Worm (Caenorhabditis elegans) whole organism, young adult: ENCODE measurements around the gene srh-295.

ENCODE experiments used
- B0261.1 ChIP-seq: sonication (generic microtip); optimal IDR thresholded peaks from 2 replicates; lab custom pipeline; 2016; ENCODE audit warnings: mild to moderate bottlenecking, missing genetic modification characterization, moderate library complexity, missing compliant biosample characterization
- B0336.3 ChIP-seq: fragments of 200-800 bp; sonication (Bioruptor generic); IDR thresholded peaks from 2 replicates; pipeline ENCODE4 v1.3.6; 2022; ENCODE audit warnings: missing genetic modification characterization, missing compliant biosample characterization
- C06A6.2 ChIP-seq: fragments of 200-800 bp; sonication (Bioruptor generic); conservative IDR thresholded peaks from 2 replicates; pipeline ENCODE4 v1.3.6; 2022; ENCODE audit warnings: missing genetic modification characterization, missing compliant biosample characterization
- F10E7.11 ChIP-seq: sonication (generic microtip); optimal IDR thresholded peaks from 2 replicates; lab custom pipeline; 2017; ENCODE audit warnings: mild to moderate bottlenecking, missing genetic modification characterization, moderate library complexity, missing compliant biosample characterization
- F49E8.2 ChIP-seq: sonication (generic microtip); optimal IDR thresholded peaks from 3 replicates; lab custom pipeline; 2017; ENCODE audit warnings: missing genetic modification characterization, mild to moderate bottlenecking, missing compliant biosample characterization, antibody characterized with exemption, moderate library complexity; ENCODE audit not compliant: insufficient read depth
- F57A8.1 ChIP-seq: fragments of 200-800 bp; sonication (Bioruptor generic); optimal IDR thresholded peaks from 2 replicates; lab custom pipeline; 2018; ENCODE audit warnings: mild to moderate bottlenecking, missing genetic modification characterization, moderate library complexity, missing compliant biosample characterization
- F57C9.4 ChIP-seq: sonication (generic microtip); optimal IDR thresholded peaks from 2 replicates; lab custom pipeline; 2017; ENCODE audit warnings: mild to moderate bottlenecking, missing genetic modification characterization, missing compliant biosample characterization
- K12H6.12 ChIP-seq: fragments of 200-800 bp; sonication (Bioruptor generic); optimal IDR thresholded peaks from 2 replicates; lab custom pipeline; 2018; ENCODE audit warnings: mild to moderate bottlenecking, missing genetic modification characterization, missing compliant biosample characterization
- T26A5.8 ChIP-seq: sonication (generic microtip); optimal IDR thresholded peaks from 2 replicates; lab custom pipeline; 2016; ENCODE audit warnings: missing genetic modification characterization, missing compliant biosample characterization
- Y79H2A.3 ChIP-seq: fragments of 200-800 bp; sonication (Bioruptor generic); conservative IDR thresholded peaks from 2 replicates; pipeline ENCODE4 v1.3.6; 2022; ENCODE audit warnings: missing genetic modification reagents, missing genetic modification characterization, missing compliant biosample characterization
- Y95B8A.8 ChIP-seq: fragments of 200-800 bp; sonication (Bioruptor generic); IDR thresholded peaks from 2 replicates; pipeline ENCODE4 v1.3.6; 2022; ENCODE audit warnings: missing genetic modification reagents, missing genetic modification characterization, missing compliant biosample characterization
- attf-6 ChIP-seq: fragments of 200-800 bp; sonication (Bioruptor generic); IDR thresholded peaks from 2 replicates; pipeline ENCODE4 v1.3.6; 2022; ENCODE audit warnings: missing genetic modification reagents, missing genetic modification characterization, missing compliant biosample characterization
- bed-1 ChIP-seq: fragments of 200-800 bp; sonication (Bioruptor generic); IDR thresholded peaks from 2 replicates; pipeline ENCODE4 v1.3.6; 2022; ENCODE audit warnings: missing genetic modification reagents, missing genetic modification characterization, missing compliant biosample characterization
- bed-2 ChIP-seq: fragments of 200-800 bp; sonication (Bioruptor generic); IDR thresholded peaks from 2 replicates; pipeline ENCODE4 v1.3.6; 2022; ENCODE audit warnings: missing genetic modification reagents, missing genetic modification characterization, missing compliant biosample characterization
- ceh-27 ChIP-seq: fragments of 200-800 bp; sonication (Bioruptor generic); optimal IDR thresholded peaks from 2 replicates; lab custom pipeline; 2018; ENCODE audit warnings: mild to moderate bottlenecking, missing genetic modification characterization, moderate library complexity, missing compliant biosample characterization
- ceh-91 ChIP-seq: fragments of 200-800 bp; sonication (Bioruptor generic); IDR thresholded peaks from 2 replicates; pipeline ENCODE4 v1.3.6; 2022; ENCODE audit warnings: missing genetic modification reagents, missing genetic modification characterization, missing compliant biosample characterization
- die-1 ChIP-seq: sonication (generic microtip); optimal IDR thresholded peaks from 2 replicates; lab custom pipeline; 2016; ENCODE audit warnings: missing genotype, mild to moderate bottlenecking, missing genetic modification characterization, missing compliant biosample characterization
- dox-1 ChIP-seq: fragments of 200-800 bp; sonication (Bioruptor generic); IDR thresholded peaks from 2 replicates; pipeline ENCODE4 v1.3.6; 2022; ENCODE audit warnings: missing genetic modification reagents, missing genetic modification characterization, missing compliant biosample characterization
- dpl-1 ChIP-seq: fragments of 150-350 bp; optimal IDR thresholded peaks from 2 replicates; lab custom pipeline; 2014; ENCODE audit warnings: missing biosample characterization, missing genetic modification reagents, missing genetic modification characterization
- egl-18 ChIP-seq: fragments of 200-800 bp; sonication (Bioruptor generic); IDR thresholded peaks from 2 replicates; pipeline ENCODE4 v1.3.6; 2022; ENCODE audit warnings: missing genetic modification reagents, missing genetic modification characterization, missing compliant biosample characterization
- egl-44 ChIP-seq: fragments of 200-800 bp; sonication (Bioruptor generic); IDR thresholded peaks from 2 replicates; pipeline ENCODE4 v1.3.6; 2022; ENCODE audit warnings: missing genetic modification reagents, missing genetic modification characterization, missing compliant biosample characterization
- hmg-1.2 ChIP-seq: fragments of 200-800 bp; sonication (Bioruptor generic); IDR thresholded peaks from 2 replicates; pipeline ENCODE4 v1.3.6; 2022; ENCODE audit warnings: missing genetic modification reagents, missing genetic modification characterization, missing compliant biosample characterization
- lag-1 ChIP-seq: fragments of 200-800 bp; sonication (Bioruptor generic); IDR thresholded peaks from 2 replicates; pipeline ENCODE4 v1.3.6; 2022; ENCODE audit warnings: missing genetic modification reagents, missing genetic modification characterization, missing compliant biosample characterization
- lin-35 ChIP-seq, 3 experiments: fragments of 150-350 bp in 2 of 3; sonication (generic microtip) in 1 of 3; optimal IDR thresholded peaks; 2 replicates each; lab custom pipeline; 2014 to 2018; ENCODE audit warnings: missing biosample characterization in 3 of 3, missing genetic modification characterization in 3 of 3, missing genetic modification reagents in 3 of 3
- lin-54 ChIP-seq: fragments of 200-800 bp; sonication (Bioruptor generic); optimal IDR thresholded peaks from 2 replicates; lab custom pipeline; 2018; ENCODE audit warnings: mild to moderate bottlenecking, missing genetic modification characterization, missing compliant biosample characterization
- lsl-1 ChIP-seq: fragments of 200-800 bp; sonication (Bioruptor generic); optimal IDR thresholded peaks from 2 replicates; lab custom pipeline; 2018; ENCODE audit warnings: mild to moderate bottlenecking, missing genetic modification characterization, moderate library complexity, missing compliant biosample characterization
- madf-3 ChIP-seq: fragments of 200-800 bp; sonication (Bioruptor generic); IDR thresholded peaks from 2 replicates; pipeline ENCODE4 v1.3.6; 2022; ENCODE audit warnings: missing genetic modification reagents, missing genetic modification characterization, missing compliant biosample characterization
- madf-6 ChIP-seq: fragments of 200-800 bp; sonication (Bioruptor generic); IDR thresholded peaks from 2 replicates; pipeline ENCODE4 v1.3.6; 2022; ENCODE audit warnings: missing genetic modification reagents, missing genetic modification characterization, missing compliant biosample characterization
- mes-4 ChIP-seq: sonication (generic microtip); optimal IDR thresholded peaks from 2 replicates; lab custom pipeline; 2016; ENCODE audit warnings: missing genotype, missing genetic modification characterization, missing compliant biosample characterization
- mxl-1 ChIP-seq: sonication (generic microtip); optimal IDR thresholded peaks from 2 replicates; lab custom pipeline; 2016; ENCODE audit warnings: missing genetic modification characterization, missing compliant biosample characterization
- nfya-2 ChIP-seq: fragments of 200-800 bp; sonication (Bioruptor generic); IDR thresholded peaks from 2 replicates; pipeline ENCODE4 v1.3.6; 2022; ENCODE audit warnings: missing genetic modification reagents, missing genetic modification characterization, missing compliant biosample characterization
- nhr-80 ChIP-seq: sonication (generic microtip); optimal IDR thresholded peaks from 2 replicates; lab custom pipeline; 2016; ENCODE audit warnings: missing genetic modification characterization, missing compliant biosample characterization
- sdz-38 ChIP-seq: sonication (generic microtip); optimal IDR thresholded peaks from 2 replicates; lab custom pipeline; 2016; ENCODE audit warnings: missing genotype, missing genetic modification characterization, missing compliant biosample characterization
- snpc-3.4 ChIP-seq: sonication (generic microtip); optimal IDR thresholded peaks from 2 replicates; lab custom pipeline; 2017; ENCODE audit warnings: missing genetic modification characterization, mild to moderate bottlenecking, missing compliant biosample characterization, antibody characterized with exemption, moderate library complexity, missing genotype, missing genetic modification reagents
- xnd-1 ChIP-seq: sonication (generic microtip); optimal IDR thresholded peaks from 2 replicates; lab custom pipeline; 2016; ENCODE audit warnings: missing genotype, missing genetic modification reagents, missing genetic modification characterization, missing compliant biosample characterization
- zfh-2 ChIP-seq: fragments of 200-800 bp; sonication (Bioruptor generic); conservative IDR thresholded peaks from 2 replicates; pipeline ENCODE4 v1.3.6; 2022; ENCODE audit warnings: missing genetic modification reagents, missing genetic modification characterization, missing compliant biosample characterization
- ztf-22 ChIP-seq: fragments of 200-800 bp; sonication (Bioruptor generic); optimal IDR thresholded peaks from 2 replicates; lab custom pipeline; 2018; ENCODE audit warnings: mild to moderate bottlenecking, missing genetic modification characterization, moderate library complexity, missing compliant biosample characterization
- ztf-28 ChIP-seq: fragments of 200-800 bp; sonication (Bioruptor generic); IDR thresholded peaks from 2 replicates; pipeline ENCODE4 v1.3.6; 2022; ENCODE audit warnings: missing genetic modification reagents, missing genetic modification characterization, missing compliant biosample characterization
- ztf-6 ChIP-seq: fragments of 200-800 bp; sonication (Bioruptor generic); IDR thresholded peaks from 2 replicates; pipeline ENCODE4 v1.3.6; 2022; ENCODE audit warnings: missing genetic modification reagents, missing genetic modification characterization, missing compliant biosample characterization

srh-295 gene

DNA sequence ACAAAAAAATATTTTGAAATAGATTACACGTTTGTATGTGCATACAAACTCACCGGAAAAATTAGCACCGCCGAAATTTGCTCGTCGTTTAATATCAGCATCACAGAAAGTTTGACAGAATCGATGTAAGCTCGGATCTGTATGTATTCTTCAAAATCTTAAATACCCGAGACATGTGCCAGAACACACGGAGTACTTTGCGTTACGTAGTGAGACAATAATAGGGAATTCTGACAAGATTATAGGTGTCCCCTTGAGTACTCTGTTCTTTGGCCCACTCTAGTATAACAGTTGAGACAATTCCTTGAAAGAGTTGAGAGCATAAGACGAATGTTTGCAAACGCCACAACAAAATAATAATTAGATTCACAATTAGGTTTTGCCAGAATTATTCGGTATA lies 26.8 kb upstream of the srh-295 start, which contains the start of gene srx-48:
Gene srx-48, minus strand, starts transcription at position 101 of the 400 bp plus-strand sequence.
- TF ChIP-seq F57A8.1 (GFP tag; lab: Kevin White, UChicago): no peak
- no peak for TF ChIP-seq C06A6.2 (GFP tag; lab: Robert Waterston, UW)
- no peak for TF ChIP-seq sdz-38 (tag; lab: Kevin White, UChicago)
- TF ChIP-seq T26A5.8 (tag; lab: Kevin White, UChicago): no peak
- no peak for TF ChIP-seq madf-6 (GFP tag; lab: Robert Waterston, UW)
- TF ChIP-seq snpc-3.4 (tag; lab: Kevin White, UChicago): no peak
- no peak for TF ChIP-seq xnd-1
- no peak for TF ChIP-seq ztf-22 (GFP tag; lab: Kevin White, UChicago)
- TF ChIP-seq egl-44 (GFP tag; lab: Robert Waterston, UW): no peak
- TF ChIP-seq attf-6 (GFP tag; lab: Robert Waterston, UW): no peak
- TF ChIP-seq die-1 (tag; lab: Kevin White, UChicago): no peak
- no peak for TF ChIP-seq madf-3 (GFP tag; lab: Robert Waterston, UW)
- TF ChIP-seq K12H6.12 (tag; lab: Kevin White, UChicago): no peak
- no peak for TF ChIP-seq ztf-28 (GFP tag; lab: Robert Waterston, UW)
- TF ChIP-seq, all 124 proteins: peak for 0

DNA sequence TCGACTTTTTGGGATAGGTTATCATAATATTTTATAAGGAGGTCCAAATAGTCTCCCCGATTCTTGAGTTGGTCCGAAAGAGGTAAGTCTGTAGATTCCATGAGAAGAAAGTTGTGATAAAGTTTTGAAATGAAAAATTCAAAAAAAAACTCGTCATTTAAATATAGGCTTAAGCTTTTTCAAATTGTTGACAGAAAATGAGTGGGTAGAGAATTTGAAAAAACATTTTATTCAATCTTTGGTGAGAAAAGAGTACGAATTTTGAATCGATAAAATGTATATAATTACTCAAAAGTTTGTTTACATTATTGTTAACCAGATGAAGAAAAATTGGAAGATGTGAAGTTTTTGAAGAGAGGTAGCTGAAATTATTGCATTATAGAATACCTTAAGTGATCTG lies 24.9 kb upstream of the srh-295 start, which contains the start of gene T26H8.5:
Gene T26H8.5, minus strand, starts transcription at position 101 of the 400 bp plus-strand sequence.
- TF ChIP-seq dpl-1 (GFP tag; lab: Kevin White, UChicago) (no peak), hmg-1.2 (GFP tag; lab: Robert Waterston, UW) (no peak), dox-1 (GFP tag; lab: Robert Waterston, UW) (no peak), B0336.3 (no peak), xnd-1 (no peak), nfya-2 (GFP tag; lab: Robert Waterston, UW) (no peak)

DNA sequence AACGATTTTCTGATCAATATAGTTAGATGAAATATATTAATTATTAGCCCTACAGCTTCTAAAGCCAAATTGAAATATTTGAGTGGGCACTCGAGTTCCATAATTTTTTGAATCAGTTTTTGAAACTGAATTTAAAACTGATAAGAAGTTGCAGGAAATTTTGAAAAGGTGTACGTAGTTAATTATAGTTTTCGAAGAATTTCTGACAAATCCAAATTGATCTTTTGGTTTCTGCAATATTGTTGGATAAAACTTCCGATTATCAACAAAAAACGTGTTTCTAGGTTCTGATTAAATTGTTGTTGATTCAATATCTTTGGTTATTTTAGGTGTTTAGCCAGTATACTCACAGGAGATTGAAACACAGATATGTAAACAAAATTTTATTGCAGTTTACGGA lies 23.7 kb upstream of the srh-295 start, which contains the start of gene T26H8.4:
Gene T26H8.4, minus strand, starts transcription at position 101 of the 400 bp plus-strand sequence.
- no peak for TF ChIP-seq ceh-91 (GFP tag; lab: Robert Waterston, UW)
- TF ChIP-seq ztf-6 (GFP tag; lab: Robert Waterston, UW): no peak
- TF ChIP-seq Y95B8A.8 (GFP tag; lab: Robert Waterston, UW): no peak
- TF ChIP-seq bed-1 (GFP tag; lab: Robert Waterston, UW): no peak
- no peak for TF ChIP-seq bed-2 (GFP tag; lab: Robert Waterston, UW)
- no peak for TF ChIP-seq lin-35 (GFP tag; optimal IDR thresholded peaks at IDR 0.05; lab: Kevin White, UChicago)
- no peak for TF ChIP-seq zfh-2 (GFP tag; lab: Robert Waterston, UW)
- no peak for TF ChIP-seq nhr-80 (tag; lab: Kevin White, UChicago)

DNA sequence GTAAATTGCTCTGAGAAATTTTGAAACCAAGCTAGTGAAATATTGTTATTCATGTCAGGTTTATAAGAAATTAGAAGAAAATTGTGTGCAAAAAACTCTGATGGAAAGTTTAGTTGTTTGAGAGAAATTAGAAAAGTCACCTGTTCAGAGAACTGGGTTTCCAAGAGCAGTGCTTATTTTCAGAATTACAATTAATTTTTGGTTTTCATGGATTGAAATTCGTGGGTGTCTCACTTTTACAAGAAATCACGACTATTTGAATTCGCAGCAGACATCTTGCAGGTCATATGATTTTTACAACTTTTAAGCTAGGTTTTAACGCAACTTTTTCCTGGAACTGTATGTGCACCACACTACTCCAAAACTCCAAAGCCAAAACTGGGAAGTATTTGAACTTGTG lies 21.4 kb upstream of the srh-295 start, which contains the start of gene srz-10:
Gene srz-10, minus strand, starts transcription at position 88 of the 400 bp plus-strand sequence.
- no peak for TF ChIP-seq mes-4 (tag; lab: Kevin White, UChicago)
- no peak for TF ChIP-seq F57C9.4 (tag; lab: Kevin White, UChicago)
- no peak for TF ChIP-seq egl-18 (GFP tag; lab: Robert Waterston, UW)
- TF ChIP-seq madf-3 (GFP tag; lab: Robert Waterston, UW): no peak
- TF ChIP-seq lin-54 (GFP tag; lab: Kevin White, UChicago): no peak
- no peak for TF ChIP-seq lag-1 (GFP tag; lab: Robert Waterston, UW)
- no peak for TF ChIP-seq B0261.1 (tag; lab: Kevin White, UChicago)
- no peak for TF ChIP-seq Y79H2A.3 (GFP tag; lab: Robert Waterston, UW)
- TF ChIP-seq F49E8.2: no peak
- no peak for TF ChIP-seq mxl-1
- TF ChIP-seq lsl-1 (GFP tag; lab: Kevin White, UChicago): no peak
- no peak for TF ChIP-seq F10E7.11 (tag; lab: Kevin White, UChicago)
- TF ChIP-seq ceh-27 (GFP tag; lab: Kevin White, UChicago): no peak
